Worm (Caenorhabditis elegans) whole organism, young adult: ENCODE data around the gene cdh-5.

Source experiments
- B0261.1 ChIP-seq: sonication (generic microtip); optimal IDR thresholded peaks from 2 replicates; lab custom pipeline; 2016; ENCODE audit warnings: mild to moderate bottlenecking, missing genetic modification characterization, moderate library complexity, missing compliant biosample characterization
- B0336.3 ChIP-seq: fragments of 200-800 bp; sonication (Bioruptor generic); IDR thresholded peaks from 2 replicates; pipeline ENCODE4 v1.3.6; 2022; ENCODE audit warnings: missing genetic modification characterization, missing compliant biosample characterization
- C06A6.2 ChIP-seq: fragments of 200-800 bp; sonication (Bioruptor generic); conservative IDR thresholded peaks from 2 replicates; pipeline ENCODE4 v1.3.6; 2022; ENCODE audit warnings: missing genetic modification characterization, missing compliant biosample characterization
- F23B12.7 ChIP-seq: sonication (generic microtip); optimal IDR thresholded peaks from 2 replicates; lab custom pipeline; 2017; ENCODE audit warnings: missing genetic modification characterization, mild to moderate bottlenecking, missing compliant biosample characterization, antibody characterized with exemption, moderate library complexity; ENCODE audit not compliant: insufficient read depth
- T07F8.4 ChIP-seq: sonication (generic microtip); optimal IDR thresholded peaks from 2 replicates; lab custom pipeline; 2016; ENCODE audit warnings: mild to moderate bottlenecking, missing genetic modification characterization, moderate library complexity, missing compliant biosample characterization
- T26A5.8 ChIP-seq: sonication (generic microtip); optimal IDR thresholded peaks from 2 replicates; lab custom pipeline; 2016; ENCODE audit warnings: missing genetic modification characterization, missing compliant biosample characterization
- Y95B8A.8 ChIP-seq: fragments of 200-800 bp; sonication (Bioruptor generic); IDR thresholded peaks from 2 replicates; pipeline ENCODE4 v1.3.6; 2022; ENCODE audit warnings: missing genetic modification reagents, missing genetic modification characterization, missing compliant biosample characterization
- akir-1 ChIP-seq: fragments of 200-800 bp; sonication (Bioruptor generic); optimal IDR thresholded peaks from 2 replicates; lab custom pipeline; 2018; ENCODE audit warnings: mild to moderate bottlenecking, missing genetic modification characterization, moderate library complexity, missing compliant biosample characterization
- aptf-2 ChIP-seq: fragments of 200-800 bp; sonication (Bioruptor generic); conservative IDR thresholded peaks from 2 replicates; pipeline ENCODE4 v1.3.6; 2022; ENCODE audit warnings: missing genetic modification reagents, missing genetic modification characterization, missing compliant biosample characterization
- attf-3 ChIP-seq: fragments of 200-800 bp; sonication (Bioruptor generic); conservative IDR thresholded peaks from 2 replicates; pipeline ENCODE4 v1.3.6; 2022; ENCODE audit warnings: missing genetic modification reagents, missing genetic modification characterization, missing compliant biosample characterization
- bed-2 ChIP-seq: fragments of 200-800 bp; sonication (Bioruptor generic); IDR thresholded peaks from 2 replicates; pipeline ENCODE4 v1.3.6; 2022; ENCODE audit warnings: missing genetic modification reagents, missing genetic modification characterization, missing compliant biosample characterization
- cebp-1 ChIP-seq, 2 experiments: fragments of 200-800 bp in 1 of 2; sonication (Bioruptor generic) in 1 of 2; sonication (generic microtip) in 1 of 2; IDR thresholded peaks in 1 of 2; optimal IDR thresholded peaks in 1 of 2; 2 replicates each; pipeline versions ENCODE4 v1.3.6 to Lab custom; 2017 to 2022; ENCODE audit warnings: missing compliant biosample characterization in 2 of 2, missing genetic modification characterization in 2 of 2, mild to moderate bottlenecking in 1 of 2, missing genetic modification reagents in 1 of 2, moderate library complexity in 1 of 2
- ceh-100 ChIP-seq: fragments of 200-800 bp; sonication (Bioruptor generic); IDR thresholded peaks from 2 replicates; pipeline ENCODE4 v1.3.6; 2022; ENCODE audit warnings: missing genetic modification reagents, missing genetic modification characterization, missing compliant biosample characterization
- ceh-27 ChIP-seq: fragments of 200-800 bp; sonication (Bioruptor generic); optimal IDR thresholded peaks from 2 replicates; lab custom pipeline; 2018; ENCODE audit warnings: mild to moderate bottlenecking, missing genetic modification characterization, moderate library complexity, missing compliant biosample characterization
- die-1 ChIP-seq: sonication (generic microtip); optimal IDR thresholded peaks from 2 replicates; lab custom pipeline; 2016; ENCODE audit warnings: missing genotype, mild to moderate bottlenecking, missing genetic modification characterization, missing compliant biosample characterization
- dox-1 ChIP-seq: fragments of 200-800 bp; sonication (Bioruptor generic); IDR thresholded peaks from 2 replicates; pipeline ENCODE4 v1.3.6; 2022; ENCODE audit warnings: missing genetic modification reagents, missing genetic modification characterization, missing compliant biosample characterization
- dpl-1 ChIP-seq: fragments of 150-350 bp; optimal IDR thresholded peaks from 2 replicates; lab custom pipeline; 2014; ENCODE audit warnings: missing biosample characterization, missing genetic modification reagents, missing genetic modification characterization
- efl-1 ChIP-seq: fragments of 150-350 bp; optimal IDR thresholded peaks from 2 replicates; lab custom pipeline; 2014; ENCODE audit warnings: missing biosample characterization, missing genetic modification reagents, missing genetic modification characterization
- egl-44 ChIP-seq: fragments of 200-800 bp; sonication (Bioruptor generic); IDR thresholded peaks from 2 replicates; pipeline ENCODE4 v1.3.6; 2022; ENCODE audit warnings: missing genetic modification reagents, missing genetic modification characterization, missing compliant biosample characterization
- egrh-3 ChIP-seq: fragments of 200-800 bp; sonication (Bioruptor generic); IDR thresholded peaks from 2 replicates; pipeline ENCODE4 v1.3.6; 2022; ENCODE audit warnings: missing genetic modification reagents, missing genetic modification characterization, missing compliant biosample characterization
- ekl-4 ChIP-seq: fragments of 200-800 bp; sonication (Bioruptor generic); IDR thresholded peaks from 2 replicates; pipeline ENCODE4 v1.3.6; 2022; ENCODE audit warnings: missing genetic modification reagents, missing genetic modification characterization, missing compliant biosample characterization
- hmg-1.2 ChIP-seq: fragments of 200-800 bp; sonication (Bioruptor generic); IDR thresholded peaks from 2 replicates; pipeline ENCODE4 v1.3.6; 2022; ENCODE audit warnings: missing genetic modification reagents, missing genetic modification characterization, missing compliant biosample characterization
- hmg-20 ChIP-seq: fragments of 200-800 bp; sonication (Bioruptor generic); IDR thresholded peaks from 2 replicates; pipeline ENCODE4 v1.3.6; 2022; ENCODE audit warnings: missing genetic modification reagents, missing genetic modification characterization, missing compliant biosample characterization
- hsf-1 ChIP-seq: fragments of 200-800 bp; sonication (Bioruptor generic); IDR thresholded peaks from 2 replicates; pipeline ENCODE4 v1.3.6; 2022; ENCODE audit warnings: missing genetic modification reagents, missing genetic modification characterization, missing compliant biosample characterization
- let-526 ChIP-seq: fragments of 200-800 bp; sonication (Bioruptor generic); IDR thresholded peaks from 2 replicates; pipeline ENCODE4 v1.3.6; 2022; ENCODE audit warnings: missing genetic modification reagents, missing genetic modification characterization, missing compliant biosample characterization
- lin-26 ChIP-seq: fragments of 200-800 bp; sonication (Bioruptor generic); IDR thresholded peaks from 2 replicates; pipeline ENCODE4 v1.3.6; 2022; ENCODE audit warnings: missing genetic modification reagents, missing genetic modification characterization, missing compliant biosample characterization
- lin-40 ChIP-seq: sonication (generic microtip); optimal IDR thresholded peaks from 2 replicates; lab custom pipeline; 2016; ENCODE audit warnings: missing genetic modification characterization, mild to moderate bottlenecking, missing compliant biosample characterization, missing genotype, missing genetic modification reagents
- lin-54 ChIP-seq: fragments of 200-800 bp; sonication (Bioruptor generic); optimal IDR thresholded peaks from 2 replicates; lab custom pipeline; 2018; ENCODE audit warnings: mild to moderate bottlenecking, missing genetic modification characterization, missing compliant biosample characterization
- madf-10 ChIP-seq: sonication (generic microtip); optimal IDR thresholded peaks from 2 replicates; lab custom pipeline; 2016; ENCODE audit warnings: mild to moderate bottlenecking, missing genetic modification characterization, missing compliant biosample characterization
- madf-3 ChIP-seq: fragments of 200-800 bp; sonication (Bioruptor generic); IDR thresholded peaks from 2 replicates; pipeline ENCODE4 v1.3.6; 2022; ENCODE audit warnings: missing genetic modification reagents, missing genetic modification characterization, missing compliant biosample characterization
- madf-6 ChIP-seq: fragments of 200-800 bp; sonication (Bioruptor generic); IDR thresholded peaks from 2 replicates; pipeline ENCODE4 v1.3.6; 2022; ENCODE audit warnings: missing genetic modification reagents, missing genetic modification characterization, missing compliant biosample characterization
- madf-8 ChIP-seq: fragments of 200-800 bp; sonication (Bioruptor generic); conservative IDR thresholded peaks from 2 replicates; pipeline ENCODE4 v1.3.6; 2022; ENCODE audit warnings: missing genetic modification reagents, missing genetic modification characterization, missing compliant biosample characterization
- nhr-80 ChIP-seq: sonication (generic microtip); optimal IDR thresholded peaks from 2 replicates; lab custom pipeline; 2016; ENCODE audit warnings: missing genetic modification characterization, missing compliant biosample characterization
- nhr-90 ChIP-seq: sonication (generic microtip); optimal IDR thresholded peaks from 2 replicates; lab custom pipeline; 2016; ENCODE audit warnings: missing genotype, mild to moderate bottlenecking, missing genetic modification characterization, missing compliant biosample characterization
- pbrm-1 ChIP-seq: fragments of 200-800 bp; sonication (Bioruptor generic); IDR thresholded peaks from 2 replicates; pipeline ENCODE4 v1.3.6; 2022; ENCODE audit warnings: missing genetic modification reagents, missing genetic modification characterization, missing compliant biosample characterization
- pha-4 ChIP-seq: fragments of 150-350 bp; sonication (generic microtip); optimal IDR thresholded peaks from 2 replicates; lab custom pipeline; 2014; ENCODE audit warnings: missing biosample characterization, missing genetic modification reagents, missing genetic modification characterization
- rpc-1 ChIP-seq, 2 experiments: fragments of 150-350 bp in 1 of 2; sonication (generic microtip) in 1 of 2; optimal IDR thresholded peaks; 2 replicates each; lab custom pipeline; 2014 to 2018; ENCODE audit warnings: missing biosample characterization in 1 of 2, missing genetic modification characterization in 1 of 2, missing genetic modification reagents in 1 of 2, missing genotype in 1 of 2
- sdz-38 ChIP-seq: sonication (generic microtip); optimal IDR thresholded peaks from 2 replicates; lab custom pipeline; 2016; ENCODE audit warnings: missing genotype, missing genetic modification characterization, missing compliant biosample characterization
- snpc-1.1 ChIP-seq: sonication (generic microtip); optimal IDR thresholded peaks from 2 replicates; lab custom pipeline; 2017; ENCODE audit warnings: missing genetic modification characterization, mild to moderate bottlenecking, missing compliant biosample characterization, antibody characterized with exemption, moderate library complexity, missing genotype, missing genetic modification reagents; ENCODE audit not compliant: insufficient read depth
- somi-1 ChIP-seq: fragments of 200-800 bp; sonication (Bioruptor generic); optimal IDR thresholded peaks from 2 replicates; lab custom pipeline; 2018; ENCODE audit warnings: mild to moderate bottlenecking, missing genetic modification characterization, missing compliant biosample characterization
- tbp1 ChIP-seq: fragments of 200-800 bp; sonication (Bioruptor generic); optimal IDR thresholded peaks from 2 replicates; lab custom pipeline; 2018; ENCODE audit warnings: mild to moderate bottlenecking, missing genetic modification characterization, missing compliant biosample characterization
- tlf-1 ChIP-seq: fragments of 200-800 bp; sonication (Bioruptor generic); optimal IDR thresholded peaks from 2 replicates; lab custom pipeline; 2018; ENCODE audit warnings: mild to moderate bottlenecking, missing genetic modification characterization, missing compliant biosample characterization
- zfh-2 ChIP-seq: fragments of 200-800 bp; sonication (Bioruptor generic); conservative IDR thresholded peaks from 2 replicates; pipeline ENCODE4 v1.3.6; 2022; ENCODE audit warnings: missing genetic modification reagents, missing genetic modification characterization, missing compliant biosample characterization
- ztf-18 ChIP-seq: sonication (generic microtip); optimal IDR thresholded peaks from 2 replicates; lab custom pipeline; 2016; ENCODE audit warnings: missing genotype, mild to moderate bottlenecking, missing genetic modification characterization, missing compliant biosample characterization
- ztf-26 ChIP-seq: sonication (generic microtip); optimal IDR thresholded peaks from 2 replicates; lab custom pipeline; 2017; ENCODE audit warnings: missing genetic modification characterization, missing compliant biosample characterization

The cdh-5 gene

DNA sequence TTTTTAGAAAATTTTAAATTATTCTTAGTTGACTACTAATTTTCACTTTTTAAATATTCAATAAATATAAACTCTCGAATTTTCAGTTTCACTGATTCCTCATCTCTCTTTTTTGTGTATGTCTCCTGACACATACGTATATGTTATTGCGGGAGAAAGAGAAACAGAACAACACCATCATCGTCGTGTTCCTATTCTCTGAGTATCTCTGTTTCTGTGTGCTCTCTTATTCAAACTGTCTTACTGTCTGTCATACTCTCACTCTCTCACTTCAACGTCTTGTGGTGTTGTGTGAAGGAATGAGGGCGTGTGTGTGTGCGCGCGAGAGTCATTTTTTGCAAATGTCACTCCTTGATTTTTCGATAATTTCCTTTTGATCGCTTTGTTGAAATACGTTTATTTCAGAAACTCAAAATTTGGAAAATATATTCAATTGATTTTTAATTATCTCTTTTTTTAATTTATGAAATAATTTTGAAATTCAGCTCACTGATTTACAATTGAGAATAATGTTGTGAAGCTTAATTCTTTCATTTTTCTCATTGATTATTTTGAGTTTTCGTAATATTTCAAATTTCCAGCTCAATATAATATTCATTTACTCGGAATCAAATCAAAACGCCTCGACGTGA, 48.5 kb upstream of the cdh-5 start, which contains the start of gene lin-49 (continued):
- 0 out of 2 replicates have a peak, but pooled peaks have one; percentile 11 for TF ChIP-seq C06A6.2
- TF ChIP-seq madf-3 (GFP tag; lab: Robert Waterston, UW), result no peak
- peak; percentile 72; the same call in 1 of the 2 replicates for TF ChIP-seq lin-26
- TF ChIP-seq pbrm-1 (GFP tag; lab: Robert Waterston, UW), result no peak
- peak; percentile 62 for TF ChIP-seq lin-40
- no peak for TF ChIP-seq ceh-100
- no peak for TF ChIP-seq aptf-2 (GFP tag; lab: Robert Waterston, UW)
- TF ChIP-seq egl-44 (GFP tag; lab: Robert Waterston, UW), result no peak
- no peak for TF ChIP-seq snpc-1.1 (tag; lab: Kevin White, UChicago)
- peak; percentile 66 for TF ChIP-seq ceh-27 (GFP tag; lab: Kevin White, UChicago)
- peak; percentile 86; the same call in 1 of the 2 replicates for TF ChIP-seq hmg-1.2
- no peak for TF ChIP-seq bed-2
- TF ChIP-seq ztf-26, result peak; percentile 38
- no peak for TF ChIP-seq nhr-90 (tag; lab: Kevin White, UChicago)
- TF ChIP-seq somi-1 (GFP tag; lab: Kevin White, UChicago), result no peak
- TF ChIP-seq madf-10, result peak; percentile 39
- peak; percentile 60; the same call in 1 of the 2 replicates for TF ChIP-seq dox-1 (GFP tag; lab: Robert Waterston, UW)
- no peak for TF ChIP-seq hsf-1 (GFP tag; lab: Robert Waterston, UW)
- no peak for TF ChIP-seq efl-1
- peak; percentile 23 for TF ChIP-seq ztf-18 (tag; lab: Kevin White, UChicago)
- 0 out of 2 replicates have a peak, but pooled peaks have one; percentile 16 for TF ChIP-seq madf-6 (GFP tag; lab: Robert Waterston, UW)
- TF ChIP-seq lin-54 (GFP tag; lab: Kevin White, UChicago), result peak; percentile 36
- TF ChIP-seq tbp1 (GFP tag; lab: Kevin White, UChicago), result peak; percentile 32

DNA sequence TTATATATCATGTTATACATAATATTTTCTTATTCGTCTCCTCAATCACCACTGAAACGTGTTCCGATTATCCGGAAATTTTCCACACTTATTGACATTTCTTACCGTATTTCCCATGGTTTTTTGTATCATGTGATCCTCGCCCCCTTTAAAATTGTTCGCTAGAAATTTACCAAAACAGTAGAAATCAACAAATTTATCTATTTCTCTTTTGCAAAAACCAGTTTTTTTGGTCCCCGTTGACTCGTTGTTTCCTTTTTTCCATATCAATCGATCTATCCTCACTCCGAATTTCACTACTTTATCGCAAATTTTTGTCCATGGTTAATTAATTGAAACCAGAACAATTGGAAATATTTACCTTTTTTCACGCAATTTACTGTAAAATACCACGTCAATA, 43.0 kb upstream of the cdh-5 start:
- TF ChIP-seq zfh-2 (GFP tag; lab: Robert Waterston, UW) (no peak), Y95B8A.8 (GFP tag; lab: Robert Waterston, UW) (no peak), T07F8.4 (tag; lab: Kevin White, UChicago) (no peak), sdz-38 (tag; lab: Kevin White, UChicago) (no peak), attf-3 (GFP tag; lab: Robert Waterston, UW) (no peak), tlf-1 (no peak), pha-4 (tag; lab: Kevin White, UChicago) (no peak), dox-1 (GFP tag; lab: Robert Waterston, UW) (no peak), dpl-1 (no peak), nhr-80 (tag; lab: Kevin White, UChicago) (no peak), madf-8 (no peak), die-1 (no peak), egrh-3 (GFP tag; lab: Robert Waterston, UW) (no peak), lin-26 (no peak)
- TF ChIP-seq, all 124 proteins: peak for 0

DNA sequence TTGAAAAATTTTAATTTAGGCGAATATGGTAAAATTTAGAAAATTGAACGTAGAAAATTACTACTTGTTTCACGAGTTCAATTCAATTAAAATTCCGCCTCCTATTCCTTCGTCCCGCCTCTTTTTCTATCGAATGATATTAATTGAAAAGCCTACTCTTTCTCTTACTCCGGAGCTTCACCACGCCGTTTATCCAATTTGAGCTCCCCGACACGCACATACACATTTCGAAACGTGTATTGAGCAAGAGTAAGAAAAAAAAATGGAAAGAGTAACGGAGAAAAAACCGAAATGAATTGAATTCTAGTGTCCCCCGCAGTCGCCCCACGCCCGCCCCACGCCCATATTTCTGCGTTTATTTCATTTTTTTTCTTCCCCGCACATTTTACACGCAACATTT, 42.4 kb upstream of the cdh-5 start:
- TF ChIP-seq cebp-1 (GFP tag; IDR thresholded peaks at IDR 0.05; lab: Robert Waterston, UW) (no peak), cebp-1 (tag; optimal IDR thresholded peaks at IDR 0.05; lab: Kevin White, UChicago) (peak; percentile 18), B0336.3 (GFP tag; lab: Robert Waterston, UW) (no peak), efl-1 (no peak), F23B12.7 (no peak), pbrm-1 (GFP tag; lab: Robert Waterston, UW) (0 out of 2 replicates have a peak, but pooled peaks have one; percentile 52), B0261.1 (tag; lab: Kevin White, UChicago) (no peak), rpc-1 (optimal IDR thresholded peaks at IDR 0.05; lab: Kevin White, UChicago) (no peak), rpc-1 (tag; optimal IDR thresholded peaks at IDR 0.05; lab: Kevin White, UChicago) (no peak), let-526 (GFP tag; lab: Robert Waterston, UW) (0 out of 2 replicates have a peak, but pooled peaks have one; percentile 7), T26A5.8 (tag; lab: Kevin White, UChicago) (no peak), akir-1 (GFP tag; lab: Kevin White, UChicago) (no peak), hmg-20 (GFP tag; lab: Robert Waterston, UW) (no peak), ekl-4 (GFP tag; lab: Robert Waterston, UW) (0 out of 2 replicates have a peak, but pooled peaks have one; percentile 25)
- TF ChIP-seq, all 124 proteins: peak for 4
